Worm (Caenorhabditis elegans) whole organism, L1 larva: ENCODE results near the gene Y75B8A.18.

Experiments
- lin-14 ChIP-seq: fragments of 200-800 bp; sonication (Bioruptor generic); optimal IDR thresholded peaks from 2 replicates; lab custom pipeline; 2018; ENCODE audit warnings: mild to moderate bottlenecking, missing genetic modification characterization, moderate library complexity, missing compliant biosample characterization
- lin-35 ChIP-seq, 2 experiments: fragments of 150-350 bp; optimal IDR thresholded peaks; 2 replicates each; lab custom pipeline; 2014; ENCODE audit warnings: missing biosample characterization in 2 of 2, missing genetic modification characterization in 2 of 2, missing genetic modification reagents in 2 of 2
- nhr-77 ChIP-seq: fragments of 150-350 bp; optimal IDR thresholded peaks from 2 replicates; lab custom pipeline; 2014; ENCODE audit warnings: missing biosample characterization, missing genetic modification characterization
- rnt-1 ChIP-seq: sonication (generic microtip); optimal IDR thresholded peaks from 2 replicates; lab custom pipeline; 2016; ENCODE audit warnings: mild to moderate bottlenecking, missing genetic modification characterization, moderate library complexity, missing compliant biosample characterization
- unc-130 ChIP-seq: fragments of 150-350 bp; optimal IDR thresholded peaks from 2 replicates; lab custom pipeline; 2017; ENCODE audit warnings: missing biosample characterization, missing genetic modification characterization, inconsistent platforms
- unc-62 ChIP-seq: fragments of 150-350 bp; optimal IDR thresholded peaks from 2 replicates; lab custom pipeline; 2014; ENCODE audit warnings: missing biosample characterization, missing genetic modification reagents, missing genetic modification characterization
- ztf-11 ChIP-seq, 2 experiments: sonication (generic microtip); optimal IDR thresholded peaks; 2 replicates each; lab custom pipeline; 2016 to 2017; ENCODE audit warnings: missing genetic modification characterization in 2 of 2, missing biosample characterization in 1 of 2, missing compliant biosample characterization in 1 of 2

DNA sequence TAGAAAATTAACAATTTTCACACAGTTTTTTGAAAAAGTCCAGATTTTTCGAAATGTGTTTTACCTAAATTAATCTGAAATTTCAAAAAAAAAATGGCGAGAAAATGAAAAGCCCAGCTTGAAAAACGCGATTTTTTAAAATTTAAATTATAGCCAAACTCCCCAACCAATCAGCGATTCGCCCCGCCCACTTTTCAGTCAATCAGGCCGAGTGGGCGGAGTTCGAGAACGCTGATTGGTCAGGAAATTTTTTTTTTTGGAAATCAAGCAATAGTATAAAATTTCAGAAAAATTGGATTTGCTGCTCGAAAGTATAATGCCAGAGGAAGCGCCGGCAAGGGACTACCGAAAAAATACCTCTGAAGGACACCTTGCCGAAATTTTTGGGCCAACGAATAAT is 5.5 kb upstream of the Y75B8A.18 start:
- no peak for TF ChIP-seq rnt-1 (tag; lab: Kevin White, UChicago)
- TF ChIP-seq unc-130, result no peak
- TF ChIP-seq nhr-77 (tag; lab: Kevin White, UChicago), result no peak
- no peak for TF ChIP-seq lin-14 (GFP tag; lab: Kevin White, UChicago)
- no peak for TF ChIP-seq unc-62
- no peak for TF ChIP-seq ztf-11 (tag; optimal IDR thresholded peaks at IDR 0.05; lab: Kevin White, UChicago)
- TF ChIP-seq lin-35 (GFP tag; optimal IDR thresholded peaks at IDR 0.05; lab: Kevin White, UChicago), result no peak
